Worm (Caenorhabditis elegans) whole organism, mixed stage, embryonic: ENCODE results near the gene srx-8.

Experiments
- blmp-1 ChIP-seq: fragments of 150-350 bp; optimal IDR thresholded peaks from 2 replicates; lab custom pipeline; 2014; ENCODE audit warnings: missing biosample characterization, missing genetic modification characterization
- ztf-11 ChIP-seq: fragments of 150-350 bp; optimal IDR thresholded peaks from 2 replicates; lab custom pipeline; 2014; ENCODE audit warnings: missing biosample characterization, missing genetic modification characterization

ce11 chrV:585472-585871, 29.5 kb upstream of the srx-8 start, which contains the start of gene K06H6.2:
- TF ChIP-seq ztf-11 (tag; lab: Kevin White, UChicago): no peak
- TF ChIP-seq blmp-1 (tag; lab: Kevin White, UChicago): no peak
